Fruit fly (Drosophila melanogaster) whole organism: ENCODE measurements around the gene CG44037.

ENCODE experiments used
- CG8478 ChIP-seq: fragments of >200 bp; optimal IDR thresholded peaks from 2 replicates; lab custom pipeline; 2018; ENCODE audit warnings: inconsistent platforms
- Dll ChIP-seq: fragments of >200 bp; optimal IDR thresholded peaks from 2 replicates; lab custom pipeline; 2017
- EcR ChIP-seq, 2 experiments: fragments of >200 bp; optimal IDR thresholded peaks; 2 replicates each; lab custom pipeline; 2017; ENCODE audit warnings: missing biosample characterization in 2 of 2, missing genetic modification characterization in 2 of 2, missing genetic modification reagents in 2 of 2
- pan ChIP-seq: fragments of >200 bp; optimal IDR thresholded peaks from 2 replicates; lab custom pipeline; 2017
- psq ChIP-seq: fragments of >200 bp; optimal IDR thresholded peaks from 2 replicates; lab custom pipeline; 2017
- usp ChIP-seq: fragments of >200 bp; optimal IDR thresholded peaks from 2 replicates; lab custom pipeline; 2017; ENCODE audit warnings: missing biosample characterization, missing genetic modification characterization, mixed read lengths

dm6 chr3R:12311053-12311452 lies 52.5 kb downstream of the CG44037 start, which contains the start of gene CG4066:
- no peak for TF ChIP-seq EcR (GFP tag; optimal IDR thresholded peaks at IDR 0.05; lab: Kevin White, UChicago)
- no peak for TF ChIP-seq psq (lab: Kevin White, UChicago)
- no peak for TF ChIP-seq CG8478 (lab: Kevin White, UChicago)
- no peak for TF ChIP-seq pan (lab: Kevin White, UChicago)
- TF ChIP-seq Dll (lab: Kevin White, UChicago): no peak
- no peak for TF ChIP-seq usp (GFP tag; lab: Kevin White, UChicago)
